Worm (Caenorhabditis elegans) whole organism, L2 larva: ENCODE results near the gene col-155.
"Not testable (repeated sequence)": the region's sequence is repeated elsewhere in the genome, so short reads cannot be mapped to it uniquely, and the experiment has no call there.

Source experiments
- C34F6.9 ChIP-seq: fragments of 150-350 bp; optimal IDR thresholded peaks from 2 replicates; lab custom pipeline; 2014; ENCODE audit warnings: missing biosample characterization, missing genetic modification characterization
- F13H6.1 ChIP-seq: sonication (generic microtip); optimal IDR thresholded peaks from 2 replicates; lab custom pipeline; 2016; ENCODE audit warnings: missing genetic modification characterization, missing compliant biosample characterization
- Y55F3AM.14 ChIP-seq: fragments of 200-800 bp; sonication (Bioruptor generic); optimal IDR thresholded peaks from 2 replicates; lab custom pipeline; 2018; ENCODE audit warnings: mild to moderate bottlenecking, missing genetic modification characterization, missing compliant biosample characterization
- ZK546.5 ChIP-seq: sonication (generic microtip); optimal IDR thresholded peaks from 2 replicates; lab custom pipeline; 2017; ENCODE audit warnings: missing biosample characterization, missing genetic modification characterization
- alr-1 ChIP-seq: fragments of 150-350 bp; optimal IDR thresholded peaks from 2 replicates; lab custom pipeline; 2014; ENCODE audit warnings: missing biosample characterization, missing genetic modification characterization
- aly-2 ChIP-seq: fragments of 150-350 bp; optimal IDR thresholded peaks from 2 replicates; lab custom pipeline; 2014; ENCODE audit warnings: missing biosample characterization, missing genetic modification characterization
- ceh-16 ChIP-seq: fragments of 150-350 bp; optimal IDR thresholded peaks from 2 replicates; lab custom pipeline; 2014; ENCODE audit warnings: missing biosample characterization, missing genetic modification characterization
- dmd-4 ChIP-seq: sonication (generic microtip); optimal IDR thresholded peaks from 2 replicates; lab custom pipeline; 2017; ENCODE audit warnings: missing biosample characterization, missing genetic modification characterization
- egl-27 ChIP-seq: sonication (generic microtip); optimal IDR thresholded peaks from 3 replicates; lab custom pipeline; 2017; ENCODE audit warnings: missing biosample characterization, missing genetic modification reagents, missing genetic modification characterization
- elt-1 ChIP-seq: fragments of 150-350 bp; optimal IDR thresholded peaks from 2 replicates; lab custom pipeline; 2014; ENCODE audit warnings: missing biosample characterization, missing genetic modification characterization
- elt-3 ChIP-seq: sonication (generic microtip); optimal IDR thresholded peaks from 2 replicates; lab custom pipeline; 2017; ENCODE audit warnings: missing biosample characterization, missing genetic modification characterization
- fos-1 ChIP-seq: fragments of 150-350 bp; optimal IDR thresholded peaks from 2 replicates; lab custom pipeline; 2014; ENCODE audit warnings: missing biosample characterization, missing genetic modification characterization
- lin-11 ChIP-seq: fragments of 150-350 bp; sonication (generic microtip); optimal IDR thresholded peaks from 2 replicates; lab custom pipeline; 2014; ENCODE audit warnings: missing biosample characterization, missing genetic modification characterization, inconsistent platforms, mixed read lengths
- lin-13 ChIP-seq: fragments of 150-350 bp; optimal IDR thresholded peaks from 2 replicates; lab custom pipeline; 2014; ENCODE audit warnings: missing biosample characterization, missing genetic modification reagents, missing genetic modification characterization
- mab-5 ChIP-seq: fragments of 150-350 bp; optimal IDR thresholded peaks from 2 replicates; lab custom pipeline; 2014; ENCODE audit warnings: missing biosample characterization, missing genetic modification characterization
- mbf-1 ChIP-seq: sonication (generic microtip); optimal IDR thresholded peaks from 2 replicates; lab custom pipeline; 2017; ENCODE audit warnings: missing biosample characterization, missing genetic modification characterization
- mdl-1 ChIP-seq, 2 experiments: fragments of 150-350 bp in 1 of 2; sonication (generic microtip) in 1 of 2; optimal IDR thresholded peaks; 2 replicates each; lab custom pipeline; 2017; ENCODE audit warnings: missing biosample characterization in 2 of 2, missing genetic modification characterization in 2 of 2
- nhr-10 ChIP-seq: sonication (generic microtip); optimal IDR thresholded peaks from 2 replicates; lab custom pipeline; 2017; ENCODE audit warnings: missing biosample characterization, missing genetic modification characterization
- nhr-129 ChIP-seq: fragments of 150-350 bp; optimal IDR thresholded peaks from 2 replicates; lab custom pipeline; 2014; ENCODE audit warnings: missing biosample characterization, missing genetic modification characterization
- nhr-21 ChIP-seq: fragments of 150-350 bp; optimal IDR thresholded peaks from 2 replicates; lab custom pipeline; 2014; ENCODE audit warnings: missing biosample characterization, missing genetic modification characterization
- nhr-237 ChIP-seq: fragments of 150-350 bp; optimal IDR thresholded peaks from 2 replicates; lab custom pipeline; 2014; ENCODE audit warnings: missing biosample characterization, missing genetic modification characterization
- nhr-25 ChIP-seq: fragments of 150-350 bp; sonication (generic microtip); optimal IDR thresholded peaks from 3 replicates; lab custom pipeline; 2014; ENCODE audit warnings: missing biosample characterization, missing genetic modification characterization
- nhr-77 ChIP-seq: fragments of 150-350 bp; optimal IDR thresholded peaks from 2 replicates; lab custom pipeline; 2014; ENCODE audit warnings: missing biosample characterization, missing genetic modification characterization
- peb-1 ChIP-seq: fragments of 150-350 bp; optimal IDR thresholded peaks from 2 replicates; lab custom pipeline; 2014; ENCODE audit warnings: missing biosample characterization, missing genetic modification characterization
- sem-4 ChIP-seq: fragments of 150-350 bp; optimal IDR thresholded peaks from 2 replicates; lab custom pipeline; 2014; ENCODE audit warnings: missing biosample characterization, missing genetic modification reagents, missing genetic modification characterization
- skn-1 ChIP-seq: sonication (generic microtip); optimal IDR thresholded peaks from 2 replicates; lab custom pipeline; 2017; ENCODE audit warnings: missing biosample characterization, missing genetic modification characterization
- sma-9 ChIP-seq, 2 experiments: fragments of 150-350 bp in 1 of 2; sonication (generic microtip) in 1 of 2; optimal IDR thresholded peaks; 2 replicates each; lab custom pipeline; 2014 to 2016; ENCODE audit warnings: missing genetic modification characterization in 2 of 2, mild to moderate bottlenecking in 1 of 2, missing biosample characterization in 1 of 2, missing compliant biosample characterization in 1 of 2, missing genetic modification reagents in 1 of 2, moderate library complexity in 1 of 2
- snpc-4 ChIP-seq: fragments of 150-350 bp; optimal IDR thresholded peaks from 2 replicates; lab custom pipeline; 2014; ENCODE audit warnings: missing biosample characterization, missing genetic modification characterization
- unc-55 ChIP-seq: fragments of 150-350 bp; sonication (generic microtip); optimal IDR thresholded peaks from 3 replicates; lab custom pipeline; 2014; ENCODE audit warnings: missing biosample characterization, missing genetic modification reagents, missing genetic modification characterization
- unc-62 ChIP-seq: fragments of 150-350 bp; optimal IDR thresholded peaks from 2 replicates; lab custom pipeline; 2014; ENCODE audit warnings: missing biosample characterization, missing genetic modification reagents, missing genetic modification characterization
- ztf-1 ChIP-seq: fragments of 200-800 bp; sonication (Bioruptor generic); conservative IDR thresholded peaks from 2 replicates; pipeline ENCODE4 v1.3.6; 2022; ENCODE audit warnings: missing genetic modification characterization, missing compliant biosample characterization

col-155 gene

ce11 chrV:11403059-11403458 lies 13.4 kb upstream of the col-155 start:
- TF ChIP-seq sem-4 = no peak
- TF ChIP-seq fos-1 (tag; lab: Kevin White, UChicago) = peak; percentile 71
- TF ChIP-seq nhr-10 (tag; lab: Kevin White, UChicago) = no peak
- TF ChIP-seq sma-9 (GFP tag; optimal IDR thresholded peaks at IDR 0.05; lab: Kevin White, UChicago) = peak; percentile 24
- no peak for TF ChIP-seq sma-9 (tag; optimal IDR thresholded peaks at IDR 0.05; lab: Kevin White, UChicago)
- no peak for TF ChIP-seq peb-1
- no peak for TF ChIP-seq ZK546.5
- no peak for TF ChIP-seq egl-27
- no peak for TF ChIP-seq nhr-237 (tag; lab: Kevin White, UChicago)
- TF ChIP-seq nhr-129 (tag; lab: Kevin White, UChicago) = no peak
- no peak for TF ChIP-seq mdl-1 (tag; optimal IDR thresholded peaks at IDR 0.05; lab: Kevin White, UChicago)
- TF ChIP-seq aly-2 (tag; lab: Kevin White, UChicago) = no peak
- TF ChIP-seq nhr-21 (tag; lab: Kevin White, UChicago) = no peak
- no peak for TF ChIP-seq elt-1 (tag; lab: Kevin White, UChicago)
- TF ChIP-seq ceh-16 (tag; lab: Kevin White, UChicago) = no peak

- no peak for TF ChIP-seq skn-1 (tag; lab: Kevin White, UChicago)
- TF ChIP-seq, all 48 proteins: peak for 0
These were observed 12.9 kb upstream of the col-155 start, which contains the start of gene nas-19 for ce11 chrV:11402610-11403009. Gene nas-19, minus strand, starts transcription at chrV:11402710.

- TF ChIP-seq nhr-237 (tag; lab: Kevin White, UChicago) (no peak), fos-1 (tag; lab: Kevin White, UChicago) (no peak), lin-13 (GFP tag; lab: Kevin White, UChicago) (no peak), skn-1 (tag; lab: Kevin White, UChicago) (no peak), F13H6.1 (no peak), mab-5 (no peak), nhr-77 (no peak), ZK546.5 (no peak), nhr-21 (tag; lab: Kevin White, UChicago) (no peak), unc-55 (GFP tag; lab: Kevin White, UChicago) (no peak), dmd-4 (tag; lab: Kevin White, UChicago) (no peak)
These were observed 8.9 kb upstream of the col-155 start, which contains the start of gene nas-17 for ce11 chrV:11398616-11399015. Gene nas-17, plus strand, starts transcription at chrV:11398916.

- not testable (repeated sequence) for TF ChIP-seq snpc-4; unc-62 (GFP tag; lab: Kevin White, UChicago); ztf-1 (GFP tag; lab: Robert Waterston, UW)
These were observed 6.5 kb upstream of the col-155 start, which contains the start of gene nas-18 for ce11 chrV:11396134-11396533. Gene nas-18, plus strand, starts transcription at chrV:11396434.

- not testable (repeated sequence) for TF ChIP-seq elt-1 (tag; lab: Kevin White, UChicago); ZK546.5; C34F6.9
These were observed 5.3 kb upstream of the col-155 start, which contains the start of gene K03B8.4 for ce11 chrV:11395024-11395423. Gene K03B8.4, minus strand, starts transcription at chrV:11395124.

- no peak for TF ChIP-seq nhr-25
- TF ChIP-seq ztf-1 (GFP tag; lab: Robert Waterston, UW) = no peak
- TF ChIP-seq alr-1 = no peak
- TF ChIP-seq mbf-1 (tag; lab: Kevin White, UChicago) = no peak
- no peak for TF ChIP-seq Y55F3AM.14 (GFP tag; lab: Kevin White, UChicago)
- no peak for TF ChIP-seq elt-3 (tag; lab: Kevin White, UChicago)
- no peak for TF ChIP-seq skn-1 (tag; lab: Kevin White, UChicago)
- no peak for TF ChIP-seq nhr-77
- no peak for TF ChIP-seq sem-4
- no peak for TF ChIP-seq lin-11
- TF ChIP-seq unc-62 (GFP tag; lab: Kevin White, UChicago) = no peak
These were observed 2.3 kb upstream of the col-155 start, which contains the start of gene nas-16 for ce11 chrV:11392020-11392419. Gene nas-16, plus strand, starts transcription at chrV:11392320.
